Worm (Caenorhabditis elegans) whole organism, L3 larva: Measurements from ENCODE around the gene fbxa-79.

Experiments used
- R02D3.7 ChIP-seq: fragments of 150-350 bp; optimal IDR thresholded peaks from 2 replicates; lab custom pipeline; 2014; ENCODE audit warnings: missing biosample characterization, missing genetic modification characterization
- ceh-16 ChIP-seq: sonication (generic microtip); optimal IDR thresholded peaks from 2 replicates; lab custom pipeline; 2017; ENCODE audit warnings: missing biosample characterization, missing genetic modification characterization
- ceh-28 ChIP-seq: fragments of 150-350 bp; optimal IDR thresholded peaks from 2 replicates; lab custom pipeline; 2014; ENCODE audit warnings: missing biosample characterization, missing genetic modification reagents, missing genetic modification characterization
- ceh-82 ChIP-seq: fragments of 150-350 bp; optimal IDR thresholded peaks from 2 replicates; lab custom pipeline; 2014; ENCODE audit warnings: missing biosample characterization, missing genetic modification characterization
- ceh-9 ChIP-seq: sonication (generic microtip); optimal IDR thresholded peaks from 2 replicates; lab custom pipeline; 2018; ENCODE audit warnings: missing biosample characterization, missing genetic modification characterization
- daf-12 ChIP-seq: fragments of 150-350 bp; optimal IDR thresholded peaks from 2 replicates; lab custom pipeline; 2014; ENCODE audit warnings: missing biosample characterization, missing genetic modification reagents, missing genetic modification characterization
- elt-1 ChIP-seq: fragments of 150-350 bp; optimal IDR thresholded peaks from 2 replicates; lab custom pipeline; 2014; ENCODE audit warnings: missing biosample characterization, missing genetic modification characterization
- elt-2 ChIP-seq: sonication (generic microtip); optimal IDR thresholded peaks from 2 replicates; lab custom pipeline; 2016; ENCODE audit warnings: missing genetic modification reagents, mild to moderate bottlenecking, missing genetic modification characterization, missing compliant biosample characterization
- elt-3 ChIP-seq, 3 experiments: fragments of 150-350 bp in 1 of 3; sonication (generic microtip) in 2 of 3; optimal IDR thresholded peaks; 2 replicates in 2 of 3; 4 replicates in 1 of 3; lab custom pipeline; 2014 to 2017; ENCODE audit warnings: missing biosample characterization in 3 of 3, missing genetic modification characterization in 3 of 3
- hmg-11 ChIP-seq: sonication (generic microtip); optimal IDR thresholded peaks from 2 replicates; lab custom pipeline; 2016; ENCODE audit warnings: missing genetic modification characterization, missing compliant biosample characterization
- lin-15B ChIP-seq: fragments of 150-350 bp; optimal IDR thresholded peaks from 2 replicates; lab custom pipeline; 2014; ENCODE audit warnings: missing biosample characterization, missing genetic modification characterization
- lin-39 ChIP-seq: fragments of 150-350 bp; optimal IDR thresholded peaks from 2 replicates; lab custom pipeline; 2018; ENCODE audit warnings: missing biosample characterization, missing genetic modification reagents, missing genetic modification characterization
- mml-1 ChIP-seq: fragments of 150-350 bp; sonication (generic microtip); optimal IDR thresholded peaks from 3 replicates; lab custom pipeline; 2014; ENCODE audit warnings: missing biosample characterization, missing genetic modification characterization
- nfya-1 ChIP-seq: sonication (generic microtip); optimal IDR thresholded peaks from 2 replicates; lab custom pipeline; 2017; ENCODE audit warnings: missing genetic modification characterization, mild to moderate bottlenecking, missing compliant biosample characterization, antibody characterized with exemption, moderate library complexity; ENCODE audit not compliant: insufficient read depth
- nhr-12 ChIP-seq: fragments of 150-350 bp; optimal IDR thresholded peaks from 2 replicates; lab custom pipeline; 2014; ENCODE audit warnings: missing biosample characterization, missing genetic modification characterization
- nhr-237 ChIP-seq: fragments of 150-350 bp; optimal IDR thresholded peaks from 2 replicates; lab custom pipeline; 2014; ENCODE audit warnings: missing biosample characterization, missing genetic modification characterization
- nhr-28 ChIP-seq: fragments of 150-350 bp; optimal IDR thresholded peaks from 2 replicates; lab custom pipeline; 2014; ENCODE audit warnings: missing biosample characterization, missing genetic modification characterization
- nhr-43 ChIP-seq: sonication (generic microtip); optimal IDR thresholded peaks from 2 replicates; lab custom pipeline; 2016; ENCODE audit warnings: mild to moderate bottlenecking, missing genetic modification characterization, missing compliant biosample characterization; ENCODE audit not compliant: poor library complexity, severe bottlenecking
- nhr-67 ChIP-seq: fragments of 150-350 bp; optimal IDR thresholded peaks from 2 replicates; lab custom pipeline; 2014; ENCODE audit warnings: missing biosample characterization, missing genetic modification characterization
- nhr-76 ChIP-seq: fragments of 150-350 bp; sonication (generic microtip); optimal IDR thresholded peaks from 5 replicates; lab custom pipeline; 2014; ENCODE audit warnings: missing biosample characterization, missing genetic modification characterization
- nhr-77 ChIP-seq: fragments of 150-350 bp; optimal IDR thresholded peaks from 2 replicates; lab custom pipeline; 2014; ENCODE audit warnings: missing biosample characterization, missing genetic modification characterization
- pha-4 ChIP-seq: fragments of 150-350 bp; optimal IDR thresholded peaks from 2 replicates; lab custom pipeline; 2014; ENCODE audit warnings: missing biosample characterization, missing genetic modification reagents, missing genetic modification characterization
- pqm-1 ChIP-seq: fragments of 150-350 bp; optimal IDR thresholded peaks from 2 replicates; lab custom pipeline; 2017; ENCODE audit warnings: missing biosample characterization, missing genetic modification characterization, inconsistent platforms
- sea-2 ChIP-seq: fragments of 150-350 bp; sonication (generic microtip); optimal IDR thresholded peaks from 4 replicates; lab custom pipeline; 2014; ENCODE audit warnings: missing biosample characterization, missing genetic modification reagents, missing genetic modification characterization
- skn-1 ChIP-seq: fragments of 150-350 bp; optimal IDR thresholded peaks from 2 replicates; lab custom pipeline; 2014; ENCODE audit warnings: missing biosample characterization, missing genetic modification characterization
- snpc-4 ChIP-seq: fragments of 150-350 bp; optimal IDR thresholded peaks from 2 replicates; lab custom pipeline; 2014; ENCODE audit warnings: missing biosample characterization, missing genetic modification characterization
- tbx-2 ChIP-seq: sonication (generic microtip); optimal IDR thresholded peaks from 2 replicates; lab custom pipeline; 2016; ENCODE audit warnings: mild to moderate bottlenecking, missing genetic modification characterization, missing compliant biosample characterization
- unc-62 ChIP-seq: fragments of 150-350 bp; sonication (generic microtip); optimal IDR thresholded peaks from 4 replicates; lab custom pipeline; 2014; ENCODE audit warnings: missing biosample characterization, missing genetic modification reagents, missing genetic modification characterization
- ztf-4 ChIP-seq: fragments of 150-350 bp; optimal IDR thresholded peaks from 2 replicates; lab custom pipeline; 2014; ENCODE audit warnings: missing biosample characterization, missing genetic modification characterization

The fbxa-79 gene

ce11 chrIII:1331894-1332293 lies 23.8 kb upstream of the fbxa-79 start, which contains the start of gene Y82E9BL.19:
TSS of gene Y82E9BL.19 (plus strand) at chrIII:1332016.
- TF ChIP-seq elt-2 (tag; lab: Kevin White, UChicago) = peak; percentile 68
- TF ChIP-seq R02D3.7 (tag; lab: Kevin White, UChicago) = no peak
- no peak for TF ChIP-seq lin-15B

ce11 chrIII:1326490-1326889 lies 18.4 kb upstream of the fbxa-79 start, which contains the start of gene Y82E9BL.18:
TSS of gene Y82E9BL.18 (plus strand) at chrIII:1326790.
- TF ChIP-seq R02D3.7 (tag; lab: Kevin White, UChicago) (no peak), ceh-28 (tag; lab: Kevin White, UChicago) (no peak), ceh-9 (tag; lab: Kevin White, UChicago) (no peak), sea-2 (no peak), unc-62 (GFP tag; lab: Kevin White, UChicago) (no peak), nhr-43 (tag; lab: Kevin White, UChicago) (no peak), ceh-82 (tag; lab: Kevin White, UChicago) (no peak), tbx-2 (tag; lab: Kevin White, UChicago) (no peak)

DNA sequence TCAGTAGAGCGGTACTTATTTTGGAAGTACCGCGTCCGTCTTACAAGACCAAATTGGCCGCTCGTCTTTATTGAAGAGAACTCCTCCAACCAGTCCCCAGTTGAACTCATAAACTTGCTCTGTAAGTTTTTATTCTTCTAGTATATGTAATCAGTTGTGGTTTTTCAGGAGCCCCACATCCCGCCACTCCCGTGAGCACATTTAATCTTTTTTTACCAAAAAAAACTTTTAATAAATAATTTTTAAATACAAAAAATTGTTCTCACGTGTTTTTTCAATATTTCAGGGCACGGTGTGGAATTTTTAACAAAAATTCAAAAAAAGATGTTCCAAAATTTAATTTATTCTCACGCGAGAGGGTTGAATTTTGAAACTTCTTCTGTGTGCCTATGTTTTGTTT lies 16.4 kb upstream of the fbxa-79 start, which contains the start of gene fbxa-14:
fbxa-14 (minus strand) TSS at position 101 of the 400 bp plus-strand sequence.
- TF ChIP-seq nhr-67 = no peak
- no peak for TF ChIP-seq skn-1 (tag; lab: Kevin White, UChicago)
- TF ChIP-seq lin-39 = no peak
- TF ChIP-seq R02D3.7 (tag; lab: Kevin White, UChicago) = no peak
- no peak for TF ChIP-seq elt-3 (tag; optimal IDR thresholded peaks at IDR 0.05; lab: Kevin White, UChicago)
- no peak for TF ChIP-seq snpc-4 (tag; lab: Kevin White, UChicago)
- no peak for TF ChIP-seq daf-12 (tag; lab: Kevin White, UChicago)
- no peak for TF ChIP-seq ceh-82 (tag; lab: Kevin White, UChicago)
- TF ChIP-seq ceh-16 (tag; lab: Kevin White, UChicago) = no peak

DNA sequence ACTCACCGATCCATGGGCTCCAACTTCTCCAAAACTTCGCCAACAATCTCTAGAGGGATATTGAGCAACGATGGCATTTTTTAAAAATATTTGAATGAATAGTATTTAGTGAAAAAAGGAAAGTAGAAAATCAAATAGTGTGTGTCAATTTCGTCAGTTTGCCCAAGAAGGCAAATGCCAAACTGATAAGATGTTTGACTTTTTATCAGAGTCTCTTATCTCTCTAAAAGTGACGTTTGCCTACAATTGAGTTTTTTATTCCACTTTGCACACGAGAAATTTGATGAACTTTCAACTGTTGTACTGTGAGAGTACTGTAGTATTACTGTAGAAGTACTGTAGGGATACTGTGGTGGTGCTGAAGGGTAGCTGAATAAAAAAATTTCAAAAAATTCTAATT lies 15.5 kb upstream of the fbxa-79 start:
- no peak for TF ChIP-seq tbx-2 (tag; lab: Kevin White, UChicago)
- no peak for TF ChIP-seq elt-1 (tag; lab: Kevin White, UChicago)
- no peak for TF ChIP-seq unc-62 (GFP tag; lab: Kevin White, UChicago)
- TF ChIP-seq nhr-28 (tag; lab: Kevin White, UChicago) = no peak
- no peak for TF ChIP-seq nhr-76 (tag; lab: Kevin White, UChicago)
- TF ChIP-seq ceh-9 (tag; lab: Kevin White, UChicago) = no peak
- peak; percentile 94 for TF ChIP-seq elt-2 (tag; lab: Kevin White, UChicago)
- no peak for TF ChIP-seq nfya-1
- TF ChIP-seq pqm-1 (tag; lab: Kevin White, UChicago) = peak; percentile 81
- no peak for TF ChIP-seq snpc-4 (tag; lab: Kevin White, UChicago)
- no peak for TF ChIP-seq pha-4
- no peak for TF ChIP-seq nhr-67
- TF ChIP-seq, all 47 proteins: peak for 2

DNA sequence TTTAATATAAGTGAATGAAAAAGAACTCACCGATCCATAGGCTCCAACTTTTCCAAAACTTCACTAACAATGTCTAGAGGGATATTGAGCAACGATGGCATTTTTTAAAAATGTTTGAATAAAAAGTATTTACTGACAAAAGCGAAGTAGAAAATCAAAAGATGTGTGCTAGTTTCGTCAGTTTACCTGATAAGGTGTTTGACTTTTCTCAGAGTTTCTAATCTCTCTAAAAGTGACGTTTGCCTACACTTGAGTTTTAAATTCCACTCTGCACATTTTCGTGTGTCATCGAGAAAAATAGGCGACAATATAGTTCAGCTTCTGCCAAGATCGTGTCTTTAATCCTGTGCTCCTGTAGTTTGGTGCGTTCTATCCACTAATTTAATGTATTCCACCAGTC lies 13.5 kb upstream of the fbxa-79 start, which contains the start of gene fbxa-15:
fbxa-15 (minus strand) TSS at position 101 of the 400 bp plus-strand sequence.
- TF ChIP-seq elt-2 (tag; lab: Kevin White, UChicago) (peak; percentile 9), pqm-1 (tag; lab: Kevin White, UChicago) (peak; percentile 1), hmg-11 (tag; lab: Kevin White, UChicago) (no peak)
- TF ChIP-seq, all 47 proteins: peak for 2

ce11 chrIII:1315038-1315437 lies 6.9 kb upstream of the fbxa-79 start, which contains the start of the genes fbxa-80 and fbxa-19:
TSS of gene fbxa-80 (minus strand) at chrIII:1315210.
TSS of gene fbxa-19 (plus strand) at chrIII:1315401.
- TF ChIP-seq nhr-12 (tag; lab: Kevin White, UChicago) (no peak), nhr-77 (tag; lab: Kevin White, UChicago) (no peak), nhr-76 (tag; lab: Kevin White, UChicago) (no peak), elt-1 (tag; lab: Kevin White, UChicago) (no peak), mml-1 (no peak), ztf-4 (no peak), pqm-1 (tag; lab: Kevin White, UChicago) (peak; percentile 23), elt-2 (tag; lab: Kevin White, UChicago) (peak; percentile 70), nhr-237 (no peak)
